Fruit fly (Drosophila melanogaster) Kc167 (cell line): ENCODE results near the gene glu.

Source experiments
- Myc ChIP-seq: fragments of >200 bp; optimal IDR thresholded peaks from 2 replicates; lab custom pipeline; 2017; ENCODE audit warnings: missing external identifiers
- Sin3A ChIP-seq: fragments of >200 bp; optimal IDR thresholded peaks from 2 replicates; lab custom pipeline; 2018; ENCODE audit warnings: missing external identifiers
- h ChIP-seq: fragments of >200 bp; optimal IDR thresholded peaks from 3 replicates; lab custom pipeline; 2018; ENCODE audit warnings: missing external identifiers
- insv ChIP-seq: fragments of >200 bp; optimal IDR thresholded peaks from 3 replicates; lab custom pipeline; 2018; ENCODE audit warnings: missing external identifiers
- psq ChIP-seq: fragments of >200 bp; optimal IDR thresholded peaks from 2 replicates; lab custom pipeline; 2017; ENCODE audit warnings: missing external identifiers
- ttk ChIP-seq: sonication (Bioruptor generic); optimal IDR thresholded peaks from 2 replicates; lab custom pipeline; 2017; ENCODE audit warnings: missing external identifiers

Gene glu

DNA sequence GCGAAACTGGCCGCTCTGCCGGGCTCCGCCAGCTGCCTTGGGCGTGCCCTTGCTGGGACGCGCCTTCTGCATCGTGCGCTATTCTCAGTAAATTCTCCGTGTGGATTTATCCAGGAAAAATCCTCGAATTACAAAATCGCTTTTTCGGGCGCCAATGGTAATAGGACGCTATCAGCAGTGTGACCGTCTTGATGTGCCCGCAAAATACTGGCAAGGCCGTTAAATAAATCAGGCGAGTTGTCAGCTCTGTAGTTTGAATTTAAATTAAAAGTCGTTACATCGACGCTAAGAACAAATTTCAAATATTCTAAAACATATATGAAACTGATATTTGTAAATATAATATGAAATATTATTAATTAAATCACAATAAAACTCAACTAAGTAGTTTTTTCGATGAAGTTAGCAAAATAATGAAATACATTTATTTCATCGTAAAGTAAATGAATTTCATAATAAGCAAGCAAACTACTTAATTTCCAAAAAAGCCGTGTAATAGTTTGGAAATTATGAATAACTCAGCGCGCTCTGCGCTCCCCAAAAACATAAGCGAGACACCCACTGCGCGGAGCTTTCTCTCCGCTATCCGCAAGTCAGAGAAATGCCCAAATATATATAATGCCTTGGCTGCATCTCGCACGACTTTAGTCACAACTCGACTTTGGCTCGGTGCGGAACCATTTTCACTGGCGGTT lies at the start of gene glu, which contains the start of gene ChLD3:
Gene glu, minus strand, starts transcription at position 183 of the 695 bp plus-strand sequence.
Gene ChLD3, plus strand, starts transcription at position 645 of the 695 bp plus-strand sequence.
- TF ChIP-seq insv, result no peak
- TF ChIP-seq psq (lab: Kevin White, UChicago), result no peak
- no peak for TF ChIP-seq h (lab: Kevin White, UChicago)
- no peak for TF ChIP-seq Myc (lab: Kevin White, UChicago)
- TF ChIP-seq ttk, result no peak

DNA sequence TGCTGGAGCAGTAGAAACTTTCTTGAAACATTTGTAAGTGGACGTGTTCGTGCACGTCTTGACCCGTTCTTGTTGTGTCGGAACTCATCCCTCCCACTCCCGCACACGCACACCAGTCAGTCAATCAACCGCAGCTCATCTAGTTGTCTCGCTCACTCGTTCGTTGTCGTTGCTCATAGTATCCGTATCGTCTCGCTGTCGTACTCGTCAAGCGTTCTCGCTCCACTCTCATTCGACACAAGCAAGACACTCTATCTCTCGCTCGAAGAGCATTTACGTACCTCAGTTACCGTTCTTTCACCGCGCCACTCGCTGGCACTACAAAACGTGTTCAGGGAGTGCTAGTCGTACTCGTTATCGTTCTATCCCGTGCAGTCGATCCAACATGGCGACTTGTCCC lies 49.4 kb upstream of the glu start:
- no peak for TF ChIP-seq h (lab: Kevin White, UChicago)

DNA sequence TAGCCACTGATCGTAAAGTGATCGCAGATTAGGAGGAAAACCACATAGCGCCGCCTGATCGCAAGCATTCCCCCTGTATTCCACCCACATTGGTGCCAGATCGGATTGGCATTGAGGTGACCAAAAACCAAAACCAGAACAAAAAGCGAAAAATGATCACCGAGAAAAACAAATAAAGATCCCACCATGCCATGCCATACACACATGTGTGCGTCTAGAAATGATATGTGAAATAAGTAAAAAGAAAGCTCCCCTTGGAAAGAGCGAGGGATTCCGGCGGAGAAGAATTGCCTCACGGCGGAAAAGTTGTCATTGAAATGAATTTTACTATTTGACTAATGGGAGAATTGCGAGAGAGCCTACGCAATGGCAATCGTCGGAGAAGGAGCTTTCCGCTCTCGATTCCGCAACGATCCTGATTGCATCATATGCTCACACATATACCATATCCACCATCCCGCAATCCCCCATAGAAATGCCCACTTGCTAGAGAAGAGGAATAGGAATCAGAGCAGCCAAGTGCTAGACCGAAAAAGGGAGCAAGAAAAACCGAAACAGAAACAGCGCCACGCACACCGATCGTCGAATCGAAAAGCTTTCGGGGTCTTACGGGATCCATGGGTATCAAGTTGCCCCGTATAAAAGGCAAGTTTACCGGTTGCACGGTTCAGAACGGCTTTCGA lies 28.0 kb upstream of the glu start, which contains the start of gene Mhc:
Gene Mhc, plus strand, starts transcription at position 497 of the 683 bp plus-strand sequence.
- TF ChIP-seq Sin3A, result no peak
- TF ChIP-seq h (lab: Kevin White, UChicago), result no peak
- TF ChIP-seq Myc (lab: Kevin White, UChicago), result no peak
- no peak for TF ChIP-seq insv
- no peak for TF ChIP-seq psq (lab: Kevin White, UChicago)

DNA sequence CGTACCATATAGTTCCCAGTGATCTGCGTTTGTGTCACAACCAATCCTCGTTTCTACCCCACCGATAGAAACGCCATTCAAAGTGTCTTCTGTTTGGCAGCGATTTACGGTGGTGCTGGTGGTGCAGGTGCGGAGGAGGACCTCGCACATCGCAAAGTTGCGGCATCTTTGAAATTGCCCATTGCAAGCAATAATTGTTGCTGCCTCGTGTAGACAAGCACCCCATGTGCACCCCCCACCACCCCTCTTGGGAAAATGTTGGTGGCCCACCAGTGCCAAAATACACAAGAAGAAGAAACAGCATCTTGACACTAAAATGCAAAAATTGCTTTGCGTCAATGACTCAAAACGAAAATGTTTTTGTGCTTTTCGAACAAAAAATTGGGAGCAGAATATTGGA lies 26.3 kb upstream of the glu start:
- no peak for TF ChIP-seq Myc (lab: Kevin White, UChicago)

DNA sequence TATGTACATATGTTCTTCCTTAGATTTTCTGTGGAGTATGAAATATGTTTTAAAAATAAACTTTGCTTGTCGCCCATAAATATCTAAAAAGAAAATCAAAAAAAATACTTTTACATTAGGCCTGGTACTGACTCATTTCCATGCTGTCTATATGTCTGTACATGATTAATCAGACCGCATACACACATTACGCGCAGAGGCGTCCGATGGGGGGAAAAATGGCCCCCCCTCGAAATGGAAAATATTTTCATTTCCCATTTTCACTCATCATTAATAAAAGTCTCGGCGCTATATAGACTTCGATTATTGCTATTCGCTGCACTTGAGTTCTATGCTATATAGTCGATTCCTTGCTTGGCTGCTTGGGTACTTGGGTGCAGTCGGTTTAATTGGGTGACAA lies 23.7 kb upstream of the glu start:
- TF ChIP-seq psq (lab: Kevin White, UChicago) (no peak), h (lab: Kevin White, UChicago) (no peak), Sin3A (no peak), ttk (no peak), insv (no peak), Myc (lab: Kevin White, UChicago) (no peak)

DNA sequence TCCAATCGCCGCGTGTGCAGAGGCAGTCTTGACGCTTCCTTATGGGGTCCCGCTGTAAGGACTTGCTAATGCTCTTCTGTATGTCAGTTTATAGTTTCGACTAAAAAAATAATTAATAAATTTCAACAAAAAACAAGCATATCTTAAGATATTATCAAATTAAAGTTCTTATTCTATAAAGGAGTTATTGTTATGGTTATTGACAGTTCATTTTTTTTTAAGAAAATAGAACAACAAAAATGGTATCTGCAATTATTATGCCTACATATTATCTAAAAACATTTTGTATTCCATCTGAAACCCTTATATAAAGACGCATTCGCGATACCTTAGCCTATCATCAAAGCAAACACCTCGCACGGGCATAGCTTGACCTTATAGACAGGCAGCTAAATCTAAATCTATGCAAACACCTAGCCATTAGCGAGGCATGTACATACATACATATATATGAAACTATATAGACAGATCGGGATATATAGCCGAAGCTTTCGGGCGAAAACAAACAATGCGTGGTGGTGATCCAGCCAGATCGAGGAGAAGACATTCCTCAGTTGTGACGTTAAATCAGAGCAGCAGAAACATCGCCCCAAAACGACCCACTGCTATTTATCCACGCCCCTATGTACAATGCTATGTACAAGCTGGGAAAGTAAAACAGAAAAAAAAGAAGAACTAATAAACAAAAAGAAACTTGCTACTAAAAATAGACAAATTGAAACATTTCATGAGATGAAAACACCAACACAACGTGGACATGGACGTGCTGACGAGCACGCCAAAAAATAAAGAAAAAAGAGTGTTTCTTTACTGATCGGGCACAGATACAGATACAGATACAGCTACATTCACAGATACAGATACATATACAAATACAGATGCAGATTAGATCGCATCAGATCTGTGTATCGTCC lies 22.6 kb upstream of the glu start, which contains the start of gene ppk17:
Gene ppk17, minus strand, starts transcription at position 51 of the 914 bp plus-strand sequence.
- TF ChIP-seq h (lab: Kevin White, UChicago) (no peak), Myc (lab: Kevin White, UChicago) (no peak), Sin3A (no peak), psq (lab: Kevin White, UChicago) (no peak), ttk (no peak), insv (no peak)

DNA sequence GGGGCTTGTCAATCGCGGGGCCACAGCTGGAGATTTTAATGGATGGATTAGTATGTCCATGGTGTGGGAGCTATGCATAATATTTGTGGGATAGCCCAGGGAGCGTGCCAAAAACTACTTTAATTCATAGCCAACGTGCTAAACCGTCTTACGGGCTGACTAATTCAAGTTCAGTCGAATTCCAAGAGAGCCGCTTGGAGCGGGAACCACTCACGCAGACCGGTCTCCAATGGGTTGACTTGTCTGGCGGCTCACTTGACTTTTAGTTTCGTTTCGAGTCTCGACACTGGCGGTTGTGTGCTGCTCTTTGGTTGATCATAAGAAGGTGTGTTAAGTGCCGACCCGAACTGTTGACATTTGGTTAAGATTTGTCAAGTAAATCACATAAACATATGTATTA lies 15.9 kb upstream of the glu start, which contains the start of gene yellow-b:
Gene yellow-b, plus strand, starts transcription at position 263 of the 400 bp plus-strand sequence.
- TF ChIP-seq psq (lab: Kevin White, UChicago) (no peak), insv (no peak), ttk (no peak), h (lab: Kevin White, UChicago) (no peak), Myc (lab: Kevin White, UChicago) (no peak), Sin3A (no peak)

DNA sequence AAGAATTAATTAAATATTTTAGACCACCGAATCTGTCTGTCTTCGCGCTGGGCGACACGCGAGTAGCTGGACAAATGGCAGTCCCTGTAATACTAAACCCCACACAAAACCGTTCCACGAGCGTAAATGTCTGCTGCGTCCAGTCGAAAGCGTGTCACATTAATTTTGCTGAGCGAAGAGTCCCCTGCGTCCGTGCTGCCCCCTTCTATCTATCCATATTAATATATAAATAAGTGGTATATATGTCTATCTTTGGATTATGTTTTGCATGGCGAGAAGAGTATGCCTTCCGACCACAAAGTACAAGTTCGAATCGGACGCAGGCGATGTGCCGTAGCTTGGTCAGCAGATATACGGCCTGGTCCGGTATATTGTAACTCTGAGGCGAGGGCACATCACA lies 14.2 kb upstream of the glu start:
- TF ChIP-seq Sin3A (no peak), insv (no peak), Myc (lab: Kevin White, UChicago) (no peak), h (lab: Kevin White, UChicago) (no peak), ttk (no peak), psq (lab: Kevin White, UChicago) (no peak)

DNA sequence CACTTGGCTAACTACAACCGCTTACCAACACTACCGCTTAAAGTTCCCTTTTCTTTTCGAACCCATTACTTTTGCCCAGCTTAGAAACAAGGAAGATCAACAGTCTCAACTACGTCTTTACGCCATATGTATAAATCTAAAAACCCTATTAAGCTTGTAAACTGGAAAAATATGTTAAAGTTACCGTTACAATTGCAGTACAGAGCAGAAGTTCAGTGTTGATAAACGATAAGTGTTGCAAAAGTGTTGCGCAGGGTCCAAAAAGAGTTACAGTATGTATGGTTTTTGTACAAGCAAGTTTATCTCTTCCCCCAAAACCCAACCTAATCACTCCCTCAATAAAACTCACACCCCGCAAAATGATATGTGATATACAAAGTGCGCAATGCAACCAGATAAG lies 9.0 kb upstream of the glu start:
- no peak for TF ChIP-seq h (lab: Kevin White, UChicago)
- TF ChIP-seq insv, result no peak
- no peak for TF ChIP-seq Sin3A
- TF ChIP-seq Myc (lab: Kevin White, UChicago), result no peak
- TF ChIP-seq ttk, result no peak
- no peak for TF ChIP-seq psq (lab: Kevin White, UChicago)

DNA sequence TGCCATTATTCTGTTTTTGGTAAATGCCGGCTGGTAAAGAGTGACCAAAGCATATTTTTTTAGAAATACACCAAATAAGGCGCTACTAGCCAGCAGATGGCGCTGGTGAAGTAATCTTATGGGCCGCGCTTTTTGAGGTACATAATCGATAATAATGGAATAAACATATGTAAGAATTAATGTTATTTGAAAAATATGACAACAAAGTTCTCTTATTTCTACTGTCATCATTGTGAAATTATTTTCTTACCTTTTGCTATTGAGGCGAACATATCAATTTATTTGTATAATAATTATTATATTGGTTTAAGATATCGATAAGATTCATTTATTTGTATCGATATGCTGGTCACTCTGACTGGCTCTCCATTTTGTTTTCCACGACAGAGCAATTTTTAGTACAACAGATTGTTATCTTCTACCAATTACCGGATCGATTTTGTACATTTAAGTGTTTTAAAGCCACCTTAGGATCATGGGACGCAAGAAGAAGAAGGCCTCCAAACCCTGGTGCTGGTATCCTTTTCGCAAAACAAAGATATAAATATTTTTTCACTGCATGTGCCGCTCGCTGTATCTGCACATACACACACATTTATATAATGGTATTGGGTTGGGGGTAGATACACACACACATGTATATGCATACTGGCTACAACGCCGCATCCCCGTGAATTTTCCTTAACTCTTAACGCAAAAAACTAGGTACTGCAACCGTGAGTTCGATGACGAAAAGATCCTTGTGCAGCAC lies 5.0 kb upstream of the glu start, which contains the start of the genes LSm7 and BuGZ:
Gene LSm7, minus strand, starts transcription at position 46 of the 751 bp plus-strand sequence.
Gene BuGZ, plus strand, starts transcription at position 351 of the 751 bp plus-strand sequence.
- no peak for TF ChIP-seq ttk
- TF ChIP-seq psq (lab: Kevin White, UChicago), result no peak
- TF ChIP-seq Myc (lab: Kevin White, UChicago), result no peak
- TF ChIP-seq h (lab: Kevin White, UChicago), result peak; percentile 36

DNA sequence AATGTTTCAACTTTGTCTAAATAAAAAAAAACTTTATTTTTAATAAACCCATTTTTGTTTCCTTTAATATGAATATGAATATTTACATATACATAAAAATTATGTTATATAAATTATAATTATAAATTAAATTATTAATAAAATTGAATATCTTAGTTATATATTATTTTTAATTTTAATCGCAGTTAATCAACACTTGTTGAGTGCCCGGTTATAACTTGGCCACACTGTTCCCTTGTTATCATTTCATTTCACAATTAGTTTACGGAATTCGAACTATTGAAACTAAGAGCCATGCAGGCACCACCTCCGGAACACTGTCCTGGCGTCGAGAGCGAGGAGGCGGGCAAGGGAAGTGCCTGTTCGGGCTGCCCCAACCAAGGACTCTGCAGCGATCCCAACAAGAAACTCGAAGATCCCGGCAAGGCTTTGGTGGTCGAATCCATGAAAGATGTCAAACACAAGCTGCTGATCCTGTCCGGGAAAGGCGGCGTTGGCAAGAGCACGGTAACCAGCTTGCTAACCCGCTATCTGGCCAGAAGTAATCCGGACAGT lies 5.8 kb downstream of the glu start, which contains the start of gene Nubp1:
Gene Nubp1, plus strand, starts transcription at position 213 of the 555 bp plus-strand sequence.
- no peak for TF ChIP-seq Sin3A
- no peak for TF ChIP-seq psq (lab: Kevin White, UChicago)
- TF ChIP-seq h (lab: Kevin White, UChicago), result no peak
